Worm (Caenorhabditis elegans) whole organism, young adult: ENCODE data around the gene Y51B9A.8.

Experiments
- B0019.2 ChIP-seq: fragments of 200-800 bp; sonication (Bioruptor generic); conservative IDR thresholded peaks from 2 replicates; pipeline ENCODE4 v1.3.6; 2022; ENCODE audit warnings: missing genetic modification reagents, missing genetic modification characterization, missing compliant biosample characterization
- B0261.1 ChIP-seq: sonication (generic microtip); optimal IDR thresholded peaks from 2 replicates; lab custom pipeline; 2016; ENCODE audit warnings: mild to moderate bottlenecking, missing genetic modification characterization, moderate library complexity, missing compliant biosample characterization
- F10E7.11 ChIP-seq: sonication (generic microtip); optimal IDR thresholded peaks from 2 replicates; lab custom pipeline; 2017; ENCODE audit warnings: mild to moderate bottlenecking, missing genetic modification characterization, moderate library complexity, missing compliant biosample characterization
- F37B4.10 ChIP-seq: fragments of 200-800 bp; sonication (Bioruptor generic); IDR thresholded peaks from 2 replicates; pipeline ENCODE4 v1.3.6; 2022; ENCODE audit warnings: missing genetic modification characterization, missing compliant biosample characterization
- K11D2.4 ChIP-seq: fragments of 200-800 bp; sonication (Bioruptor generic); IDR thresholded peaks from 2 replicates; pipeline ENCODE4 v1.3.6; 2022; ENCODE audit warnings: missing genetic modification reagents, missing genetic modification characterization, missing compliant biosample characterization
- K12H6.12 ChIP-seq: fragments of 200-800 bp; sonication (Bioruptor generic); optimal IDR thresholded peaks from 2 replicates; lab custom pipeline; 2018; ENCODE audit warnings: mild to moderate bottlenecking, missing genetic modification characterization, missing compliant biosample characterization
- Y67H2A.10 ChIP-seq: fragments of 200-800 bp; sonication (Bioruptor generic); conservative IDR thresholded peaks from 2 replicates; pipeline ENCODE4 v1.3.6; 2022; ENCODE audit warnings: missing genetic modification reagents, missing genetic modification characterization, missing compliant biosample characterization
- ZK185.1 ChIP-seq: sonication (generic microtip); optimal IDR thresholded peaks from 2 replicates; lab custom pipeline; 2016; ENCODE audit warnings: mild to moderate bottlenecking, missing genetic modification characterization, missing compliant biosample characterization; ENCODE audit not compliant: poor library complexity, severe bottlenecking
- aptf-3 ChIP-seq: fragments of 200-800 bp; sonication (Bioruptor generic); IDR thresholded peaks from 2 replicates; pipeline ENCODE4 v1.3.6; 2022; ENCODE audit warnings: missing genetic modification characterization, missing compliant biosample characterization
- atf-7 ChIP-seq: sonication (generic microtip); optimal IDR thresholded peaks from 2 replicates; lab custom pipeline; 2017; ENCODE audit warnings: mild to moderate bottlenecking, missing genetic modification characterization, missing compliant biosample characterization
- attf-5 ChIP-seq: fragments of 200-800 bp; sonication (Bioruptor generic); optimal IDR thresholded peaks from 2 replicates; lab custom pipeline; 2018; ENCODE audit warnings: mild to moderate bottlenecking, missing genetic modification characterization, missing compliant biosample characterization
- cebp-1 ChIP-seq, 2 experiments: fragments of 200-800 bp in 1 of 2; sonication (Bioruptor generic) in 1 of 2; sonication (generic microtip) in 1 of 2; IDR thresholded peaks in 1 of 2; optimal IDR thresholded peaks in 1 of 2; 2 replicates each; pipeline versions ENCODE4 v1.3.6 to Lab custom; 2017 to 2022; ENCODE audit warnings: missing compliant biosample characterization in 2 of 2, missing genetic modification characterization in 2 of 2, mild to moderate bottlenecking in 1 of 2, missing genetic modification reagents in 1 of 2, moderate library complexity in 1 of 2
- cebp-2 ChIP-seq: fragments of 200-800 bp; sonication (Bioruptor generic); IDR thresholded peaks from 2 replicates; pipeline ENCODE4 v1.3.6; 2022; ENCODE audit warnings: missing genetic modification characterization, missing compliant biosample characterization
- ceh-58 ChIP-seq: fragments of 200-800 bp; sonication (Bioruptor generic); IDR thresholded peaks from 2 replicates; pipeline ENCODE4 v1.3.6; 2022; ENCODE audit warnings: missing genetic modification characterization, missing compliant biosample characterization
- ceh-91 ChIP-seq: fragments of 200-800 bp; sonication (Bioruptor generic); IDR thresholded peaks from 2 replicates; pipeline ENCODE4 v1.3.6; 2022; ENCODE audit warnings: missing genetic modification reagents, missing genetic modification characterization, missing compliant biosample characterization
- die-1 ChIP-seq: sonication (generic microtip); optimal IDR thresholded peaks from 2 replicates; lab custom pipeline; 2016; ENCODE audit warnings: missing genotype, mild to moderate bottlenecking, missing genetic modification characterization, missing compliant biosample characterization
- egrh-3 ChIP-seq: fragments of 200-800 bp; sonication (Bioruptor generic); IDR thresholded peaks from 2 replicates; pipeline ENCODE4 v1.3.6; 2022; ENCODE audit warnings: missing genetic modification reagents, missing genetic modification characterization, missing compliant biosample characterization
- hrde-1 ChIP-seq: sonication (generic microtip); optimal IDR thresholded peaks from 2 replicates; lab custom pipeline; 2016; ENCODE audit warnings: missing genetic modification characterization, mild to moderate bottlenecking, missing compliant biosample characterization, moderate library complexity, missing genotype, missing genetic modification reagents, borderline replicate concordance
- lin-35 ChIP-seq, 3 experiments: fragments of 150-350 bp in 2 of 3; sonication (generic microtip) in 1 of 3; optimal IDR thresholded peaks; 2 replicates each; lab custom pipeline; 2014 to 2018; ENCODE audit warnings: missing biosample characterization in 3 of 3, missing genetic modification characterization in 3 of 3, missing genetic modification reagents in 3 of 3
- lin-54 ChIP-seq: fragments of 200-800 bp; sonication (Bioruptor generic); optimal IDR thresholded peaks from 2 replicates; lab custom pipeline; 2018; ENCODE audit warnings: mild to moderate bottlenecking, missing genetic modification characterization, missing compliant biosample characterization
- lsl-1 ChIP-seq: fragments of 200-800 bp; sonication (Bioruptor generic); optimal IDR thresholded peaks from 2 replicates; lab custom pipeline; 2018; ENCODE audit warnings: mild to moderate bottlenecking, missing genetic modification characterization, moderate library complexity, missing compliant biosample characterization
- madf-10 ChIP-seq: sonication (generic microtip); optimal IDR thresholded peaks from 2 replicates; lab custom pipeline; 2016; ENCODE audit warnings: mild to moderate bottlenecking, missing genetic modification characterization, missing compliant biosample characterization
- madf-6 ChIP-seq: fragments of 200-800 bp; sonication (Bioruptor generic); IDR thresholded peaks from 2 replicates; pipeline ENCODE4 v1.3.6; 2022; ENCODE audit warnings: missing genetic modification reagents, missing genetic modification characterization, missing compliant biosample characterization
- madf-8 ChIP-seq: fragments of 200-800 bp; sonication (Bioruptor generic); conservative IDR thresholded peaks from 2 replicates; pipeline ENCODE4 v1.3.6; 2022; ENCODE audit warnings: missing genetic modification reagents, missing genetic modification characterization, missing compliant biosample characterization
- mel-28 ChIP-seq: sonication (generic microtip); optimal IDR thresholded peaks from 2 replicates; lab custom pipeline; 2016; ENCODE audit warnings: borderline replicate concordance, mild to moderate bottlenecking, missing genetic modification characterization, missing compliant biosample characterization
- mes-4 ChIP-seq: sonication (generic microtip); optimal IDR thresholded peaks from 2 replicates; lab custom pipeline; 2016; ENCODE audit warnings: missing genotype, missing genetic modification characterization, missing compliant biosample characterization
- mxl-1 ChIP-seq: sonication (generic microtip); optimal IDR thresholded peaks from 2 replicates; lab custom pipeline; 2016; ENCODE audit warnings: missing genetic modification characterization, missing compliant biosample characterization
- nfya-1 ChIP-seq: sonication (generic microtip); optimal IDR thresholded peaks from 2 replicates; lab custom pipeline; 2017; ENCODE audit warnings: antibody characterized with exemption, missing compliant biosample characterization, missing genetic modification characterization, borderline replicate concordance; ENCODE audit not compliant: insufficient read depth
- nhr-120 ChIP-seq: fragments of 200-800 bp; sonication (Bioruptor generic); IDR thresholded peaks from 2 replicates; pipeline ENCODE4 v1.3.6; 2022; ENCODE audit warnings: missing genetic modification characterization, missing compliant biosample characterization
- nhr-179 ChIP-seq: sonication (generic microtip); optimal IDR thresholded peaks from 2 replicates; lab custom pipeline; 2016; ENCODE audit warnings: mild to moderate bottlenecking, missing genetic modification characterization, missing compliant biosample characterization
- pha-4 ChIP-seq: fragments of 150-350 bp; sonication (generic microtip); optimal IDR thresholded peaks from 2 replicates; lab custom pipeline; 2014; ENCODE audit warnings: missing biosample characterization, missing genetic modification reagents, missing genetic modification characterization
- rec-8 ChIP-seq, 2 experiments: sonication (generic microtip); optimal IDR thresholded peaks; 2 replicates each; lab custom pipeline; 2016; ENCODE audit warnings: mild to moderate bottlenecking in 2 of 2, missing genetic modification characterization in 2 of 2, missing genetic modification reagents in 2 of 2, missing genotype in 2 of 2, missing biosample characterization in 1 of 2, missing compliant biosample characterization in 1 of 2, moderate library complexity in 1 of 2
- rpc-1 ChIP-seq, 2 experiments: fragments of 150-350 bp in 1 of 2; sonication (generic microtip) in 1 of 2; optimal IDR thresholded peaks; 2 replicates each; lab custom pipeline; 2014 to 2018; ENCODE audit warnings: missing biosample characterization in 1 of 2, missing genetic modification characterization in 1 of 2, missing genetic modification reagents in 1 of 2, missing genotype in 1 of 2
- sptf-2 ChIP-seq: fragments of 200-800 bp; sonication (Bioruptor generic); optimal IDR thresholded peaks from 2 replicates; lab custom pipeline; 2018; ENCODE audit warnings: mild to moderate bottlenecking, missing genetic modification characterization, missing compliant biosample characterization
- zim-3 ChIP-seq: sonication (generic microtip); optimal IDR thresholded peaks from 2 replicates; lab custom pipeline; 2017; ENCODE audit warnings: mild to moderate bottlenecking, missing genetic modification characterization, moderate library complexity, missing compliant biosample characterization

Y51B9A.8 gene

ce11 chrII:9427644-9428043 lies 29.0 kb downstream of the Y51B9A.8 start, which contains the start of gene M176.5:
Gene M176.5, minus strand, starts transcription at chrII:9427744.
- no peak for TF ChIP-seq Y67H2A.10 (GFP tag; lab: Robert Waterston, UW)
- TF ChIP-seq K11D2.4 (GFP tag; lab: Robert Waterston, UW) = no peak
- TF ChIP-seq ceh-58 = no peak
- TF ChIP-seq nhr-179 = no peak
- no peak for TF ChIP-seq egrh-3 (GFP tag; lab: Robert Waterston, UW)
- TF ChIP-seq lin-35 (GFP tag; optimal IDR thresholded peaks at IDR 0.05; lab: Kevin White, UChicago) = no peak
- no peak for TF ChIP-seq zim-3 (tag; lab: Kevin White, UChicago)
- no peak for TF ChIP-seq lin-54 (GFP tag; lab: Kevin White, UChicago)
- TF ChIP-seq, all 124 proteins: peak for 0

- no peak for TF ChIP-seq nhr-120 (GFP tag; lab: Robert Waterston, UW)
- TF ChIP-seq, all 124 proteins: peak for 0
These were observed 32.5 kb downstream of the Y51B9A.8 start for ce11 chrII:9431119-9431518.

ce11 chrII:9433609-9434008 lies 35.0 kb downstream of the Y51B9A.8 start, which contains the start of gene kin-15:
Gene kin-15, minus strand, starts transcription at chrII:9433709.
- TF ChIP-seq nfya-1 (tag; lab: Kevin White, UChicago) (no peak), atf-7 (no peak), pha-4 (tag; lab: Kevin White, UChicago) (no peak), aptf-3 (no peak), F37B4.10 (no peak), madf-8 (GFP tag; lab: Robert Waterston, UW) (no peak), egrh-3 (GFP tag; lab: Robert Waterston, UW) (no peak), rec-8 (tag; optimal IDR thresholded peaks at IDR 0.05; lab: Kevin White, UChicago) (no peak), die-1 (tag; lab: Kevin White, UChicago) (no peak), ceh-91 (GFP tag; lab: Robert Waterston, UW) (no peak), hrde-1 (no peak), F10E7.11 (tag; lab: Kevin White, UChicago) (no peak), nhr-120 (GFP tag; lab: Robert Waterston, UW) (no peak), B0261.1 (tag; lab: Kevin White, UChicago) (no peak), mes-4 (tag; lab: Kevin White, UChicago) (no peak)

- no peak for TF ChIP-seq cebp-2 (GFP tag; lab: Robert Waterston, UW)
- TF ChIP-seq madf-10 = no peak
- TF ChIP-seq lin-35 (GFP tag; optimal IDR thresholded peaks at IDR 0.05; lab: Kevin White, UChicago) = no peak
- TF ChIP-seq madf-6 = no peak
- TF ChIP-seq sptf-2 (GFP tag; lab: Kevin White, UChicago) = no peak
- TF ChIP-seq rpc-1 (optimal IDR thresholded peaks at IDR 0.05; lab: Kevin White, UChicago) = no peak
- no peak for TF ChIP-seq rpc-1 (tag; optimal IDR thresholded peaks at IDR 0.05; lab: Kevin White, UChicago)
- no peak for TF ChIP-seq ZK185.1 (tag; lab: Kevin White, UChicago)
- no peak for TF ChIP-seq mel-28 (tag; lab: Kevin White, UChicago)
- no peak for TF ChIP-seq lsl-1 (GFP tag; lab: Kevin White, UChicago)
- no peak for TF ChIP-seq K12H6.12 (tag; lab: Kevin White, UChicago)
- no peak for TF ChIP-seq mxl-1
- no peak for TF ChIP-seq B0019.2 (GFP tag; lab: Robert Waterston, UW)
- no peak for TF ChIP-seq attf-5 (GFP tag; lab: Kevin White, UChicago)
- no peak for TF ChIP-seq cebp-1 (GFP tag; IDR thresholded peaks at IDR 0.05; lab: Robert Waterston, UW)
- TF ChIP-seq cebp-1 (tag; optimal IDR thresholded peaks at IDR 0.05; lab: Kevin White, UChicago) = no peak
- no peak for TF ChIP-seq F10E7.11 (tag; lab: Kevin White, UChicago)
- TF ChIP-seq mes-4 (tag; lab: Kevin White, UChicago) = no peak
These were observed 37.4 kb downstream of the Y51B9A.8 start, which contains the start of gene kin-16 for ce11 chrII:9436009-9436408. Gene kin-16, minus strand, starts transcription at chrII:9436109.
